Worm (Caenorhabditis elegans): ENCODE measurements around the gene Y57G11A.5.

Y57G11A.5 gene

DNA sequence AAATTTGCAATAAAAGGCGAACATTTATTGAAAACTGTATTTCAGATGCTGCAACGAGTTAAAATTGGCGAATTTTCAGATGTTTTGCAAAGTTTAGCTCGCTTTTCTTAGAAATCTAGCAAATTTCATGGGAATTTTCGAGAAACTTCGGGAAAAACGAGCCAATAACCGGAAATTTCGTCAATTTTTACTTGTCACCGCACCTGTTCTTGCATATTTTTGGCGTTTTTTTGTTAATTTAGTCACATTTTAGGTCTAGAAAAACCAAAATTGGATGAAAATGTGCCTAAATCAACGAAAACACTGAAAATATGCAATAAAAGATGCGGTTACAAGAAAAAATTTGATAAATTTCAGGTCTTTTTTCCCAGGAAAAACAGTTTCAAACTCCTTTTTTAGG, 45.5 kb downstream of the Y57G11A.5 start:
- no peak for TF ChIP-seq ets-7 (tag; optimal IDR thresholded peaks at IDR 0.05)
- no peak for TF ChIP-seq hmbx-1 (tag; optimal IDR thresholded peaks at IDR 0.05)
- TF ChIP-seq ama-1 (optimal IDR thresholded peaks at IDR 0.05): no peak

DNA sequence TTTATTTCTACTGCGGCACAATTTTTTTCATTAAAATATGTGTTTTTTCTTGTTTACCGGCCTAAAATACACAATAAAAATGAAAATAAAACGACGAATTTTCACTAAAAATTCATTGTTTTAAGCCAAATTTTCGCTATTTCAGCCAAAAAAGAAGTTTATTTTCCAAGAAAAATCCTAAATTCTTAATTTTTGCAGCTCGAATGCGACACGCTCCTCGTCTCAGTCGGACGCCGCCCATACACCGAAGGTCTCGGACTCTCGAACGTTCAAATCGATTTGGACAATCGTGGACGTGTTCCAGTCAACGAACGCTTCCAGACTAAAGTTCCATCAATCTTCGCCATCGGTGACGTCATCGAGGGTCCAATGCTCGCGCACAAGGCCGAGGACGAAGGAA, 46.3 kb downstream of the Y57G11A.5 start:
- TF ChIP-seq hnd-1 (tag; optimal IDR thresholded peaks at IDR 0.05) (no peak), ceh-36 (tag; optimal IDR thresholded peaks at IDR 0.05) (no peak), tbx-37 (GFP tag; conservative IDR thresholded peaks at IDR 0.05) (no peak), hmbx-1 (tag; optimal IDR thresholded peaks at IDR 0.05) (no peak), sea-1 (GFP tag; conservative IDR thresholded peaks at IDR 0.05) (no peak), ets-7 (tag; optimal IDR thresholded peaks at IDR 0.05) (no peak), ceh-13 (GFP tag; optimal IDR thresholded peaks at IDR 0.05) (no peak), tra-4 (tag; optimal IDR thresholded peaks at IDR 0.05) (no peak), F13C5.2 (tag; optimal IDR thresholded peaks at IDR 0.05) (no peak), B0310.2 (tag; optimal IDR thresholded peaks at IDR 0.05) (no peak), aly-1 (tag; optimal IDR thresholded peaks at IDR 0.05) (no peak), pes-1 (GFP tag; IDR thresholded peaks at IDR 0.05) (no peak), tbx-11 (GFP tag; IDR thresholded peaks at IDR 0.05) (no peak)

DNA sequence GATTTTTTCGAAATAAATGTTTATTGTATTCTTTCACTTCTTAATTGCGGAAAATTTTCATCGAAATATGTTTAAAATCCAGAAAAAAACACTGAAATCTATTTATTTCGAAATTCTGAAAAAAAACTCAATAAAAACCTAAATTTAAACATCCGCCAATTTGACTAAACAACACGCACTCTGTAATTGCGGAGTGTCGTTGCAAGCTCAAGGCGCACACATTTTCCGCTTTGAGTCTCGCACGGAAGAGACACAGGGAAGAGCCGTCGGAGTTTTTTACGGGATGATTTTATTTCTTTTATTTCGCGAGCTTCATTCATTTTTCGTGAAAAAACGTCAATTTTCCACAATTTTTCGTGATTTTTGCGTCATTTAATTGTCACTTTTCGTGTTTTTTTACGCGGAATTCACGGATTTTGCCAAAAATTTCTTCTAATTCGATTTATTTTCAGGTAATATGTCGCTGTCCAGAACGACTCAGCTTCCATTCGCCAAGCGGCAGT, 48.2 kb downstream of the Y57G11A.5 start, which contains the start of gene dld-1:
dld-1 (plus strand) TSS at position 453 of the 503 bp plus-strand sequence.
- peak; percentile 90 for TF ChIP-seq F13C5.2 (tag; optimal IDR thresholded peaks at IDR 0.05)
- TF ChIP-seq aly-1 (tag; optimal IDR thresholded peaks at IDR 0.05): no peak
